Worm (Caenorhabditis elegans): ENCODE data around the gene K07C5.3.

DNA sequence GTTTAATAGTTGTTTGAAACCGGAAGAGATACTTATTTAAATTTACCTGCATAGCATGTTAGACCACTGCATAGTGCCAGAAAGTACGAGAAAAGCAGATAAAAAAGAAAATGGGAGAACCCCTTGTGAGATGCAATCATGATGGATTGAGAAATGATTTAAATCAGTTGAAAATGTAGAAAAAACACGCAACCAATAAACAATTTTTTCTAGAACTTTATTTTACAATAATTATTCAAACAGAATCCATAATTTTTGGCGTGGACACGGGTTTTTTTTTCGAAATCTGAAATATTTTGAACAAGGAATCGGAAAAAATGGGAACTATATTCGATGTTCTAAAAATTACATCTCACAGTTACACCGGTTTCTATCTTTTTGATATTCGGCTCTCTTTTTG is 36.5 kb downstream of the K07C5.3 start, which contains the start of gene AC3.12:
- TF ChIP-seq tbx-2 (tag; optimal IDR thresholded peaks at IDR 0.05): no peak
- TF ChIP-seq mdl-1 (tag; optimal IDR thresholded peaks at IDR 0.05): no peak
- TF ChIP-seq fkh-10 (GFP tag; optimal IDR thresholded peaks at IDR 0.05): no peak
- TF ChIP-seq ceh-82 (tag; optimal IDR thresholded peaks at IDR 0.05): no peak
- TF ChIP-seq lin-15B (tag; optimal IDR thresholded peaks at IDR 0.05): no peak
- TF ChIP-seq skn-1 (tag; optimal IDR thresholded peaks at IDR 0.05): no peak
- no peak for TF ChIP-seq fos-1 (tag; optimal IDR thresholded peaks at IDR 0.05)
- no peak for TF ChIP-seq daf-12 (tag; optimal IDR thresholded peaks at IDR 0.05)
- no peak for TF ChIP-seq pha-4 (tag; optimal IDR thresholded peaks at IDR 0.05)
- TF ChIP-seq elt-3 (tag; optimal IDR thresholded peaks at IDR 0.05): no peak
- no peak for TF ChIP-seq ceh-28 (tag; optimal IDR thresholded peaks at IDR 0.05)
